Worm (Caenorhabditis elegans) whole organism, L1 larva: ENCODE results near the gene chil-12.
"Not testable (repeated sequence)": the region's sequence is repeated elsewhere in the genome, so short reads cannot be mapped to it uniquely, and the experiment has no call there.

Source experiments
- C04F5.9 ChIP-seq: sonication (generic microtip); optimal IDR thresholded peaks from 2 replicates; lab custom pipeline; 2016; ENCODE audit warnings: missing genetic modification characterization, missing compliant biosample characterization
- ama-1 ChIP-seq: fragments of 150-350 bp; optimal IDR thresholded peaks from 2 replicates; lab custom pipeline; 2014
- blmp-1 ChIP-seq: fragments of 150-350 bp; optimal IDR thresholded peaks from 2 replicates; lab custom pipeline; 2014; ENCODE audit warnings: missing biosample characterization, missing genetic modification characterization
- ceh-88 ChIP-seq: fragments of 200-800 bp; sonication (Bioruptor generic); IDR thresholded peaks from 2 replicates; pipeline ENCODE4 v1.3.6; 2022; ENCODE audit warnings: missing genetic modification characterization, missing compliant biosample characterization
- ceh-90 ChIP-seq: sonication (generic microtip); optimal IDR thresholded peaks from 2 replicates; lab custom pipeline; 2016; ENCODE audit warnings: missing genetic modification characterization, missing compliant biosample characterization
- dsc-1 ChIP-seq: sonication (generic microtip); optimal IDR thresholded peaks from 2 replicates; lab custom pipeline; 2016; ENCODE audit warnings: mild to moderate bottlenecking, missing genetic modification characterization, missing compliant biosample characterization
- ets-5 ChIP-seq: fragments of 200-800 bp; sonication (Bioruptor generic); IDR thresholded peaks from 2 replicates; pipeline ENCODE4 v1.3.6; 2022; ENCODE audit warnings: missing genetic modification characterization, missing compliant biosample characterization
- fkh-4 ChIP-seq: sonication (generic microtip); optimal IDR thresholded peaks from 2 replicates; lab custom pipeline; 2016; ENCODE audit warnings: missing compliant biosample characterization, missing genetic modification characterization, borderline replicate concordance
- fkh-8 ChIP-seq: sonication (generic microtip); optimal IDR thresholded peaks from 2 replicates; lab custom pipeline; 2016; ENCODE audit warnings: mild to moderate bottlenecking, missing genetic modification characterization, missing compliant biosample characterization
- grh-1 ChIP-seq: fragments of 200-800 bp; sonication (Bioruptor generic); IDR thresholded peaks from 2 replicates; pipeline ENCODE4 v1.3.6; 2022; ENCODE audit warnings: missing genetic modification reagents, missing genetic modification characterization, missing compliant biosample characterization
- hlh-17 ChIP-seq: fragments of 200-800 bp; sonication (Bioruptor generic); optimal IDR thresholded peaks from 2 replicates; lab custom pipeline; 2018; ENCODE audit warnings: missing genetic modification characterization, mild to moderate bottlenecking, missing compliant biosample characterization, moderate library complexity, borderline replicate concordance
- lin-35 ChIP-seq, 2 experiments: fragments of 150-350 bp; optimal IDR thresholded peaks; 2 replicates each; lab custom pipeline; 2014; ENCODE audit warnings: missing biosample characterization in 2 of 2, missing genetic modification characterization in 2 of 2, missing genetic modification reagents in 2 of 2
- lin-39 ChIP-seq: fragments of 150-350 bp; optimal IDR thresholded peaks from 2 replicates; lab custom pipeline; 2014; ENCODE audit warnings: missing biosample characterization, missing genetic modification reagents, missing genetic modification characterization
- mdl-1 ChIP-seq, 2 experiments: fragments of 150-350 bp; optimal IDR thresholded peaks; 2 replicates each; lab custom pipeline; 2014 to 2017; ENCODE audit warnings: missing biosample characterization in 2 of 2, missing genetic modification characterization in 2 of 2, inconsistent platforms in 1 of 2
- mef-2 ChIP-seq: fragments of 150-350 bp; optimal IDR thresholded peaks from 2 replicates; lab custom pipeline; 2014; ENCODE audit warnings: missing biosample characterization, missing genetic modification characterization
- nhr-12 ChIP-seq: sonication (generic microtip); optimal IDR thresholded peaks from 2 replicates; lab custom pipeline; 2017; ENCODE audit warnings: missing biosample characterization, missing genetic modification characterization
- nhr-19 ChIP-seq: fragments of 200-800 bp; sonication (Bioruptor generic); conservative IDR thresholded peaks from 2 replicates; pipeline ENCODE4 v1.3.6; 2022; ENCODE audit warnings: missing genetic modification characterization, missing compliant biosample characterization
- nhr-237 ChIP-seq: fragments of 150-350 bp; optimal IDR thresholded peaks from 2 replicates; lab custom pipeline; 2014; ENCODE audit warnings: missing biosample characterization, missing genetic modification characterization
- nhr-76 ChIP-seq: sonication (generic microtip); optimal IDR thresholded peaks from 2 replicates; lab custom pipeline; 2017; ENCODE audit warnings: missing biosample characterization, missing genetic modification characterization
- nhr-84 ChIP-seq: sonication (generic microtip); optimal IDR thresholded peaks from 2 replicates; lab custom pipeline; 2017; ENCODE audit warnings: missing biosample characterization, missing genetic modification characterization
- nhr-85 ChIP-seq: sonication (generic microtip); peaks from one replicate; lab custom pipeline; 2016; ENCODE audit warnings: missing genetic modification characterization, inconsistent platforms, missing compliant biosample characterization
- nhr-90 ChIP-seq: sonication (generic microtip); optimal IDR thresholded peaks from 2 replicates; lab custom pipeline; 2016; ENCODE audit warnings: mild to moderate bottlenecking, missing genetic modification characterization, missing compliant biosample characterization; ENCODE audit not compliant: poor library complexity
- snpc-4 ChIP-seq: fragments of 150-350 bp; optimal IDR thresholded peaks from 2 replicates; lab custom pipeline; 2014; ENCODE audit warnings: missing biosample characterization, missing genetic modification characterization
- sptf-1 ChIP-seq: fragments of 150-350 bp; optimal IDR thresholded peaks from 2 replicates; lab custom pipeline; 2014; ENCODE audit warnings: missing biosample characterization, missing genetic modification characterization
- sup-37 ChIP-seq: fragments of 200-800 bp; sonication (Bioruptor generic); optimal IDR thresholded peaks from 2 replicates; lab custom pipeline; 2018; ENCODE audit warnings: mild to moderate bottlenecking, missing genetic modification characterization, missing compliant biosample characterization
- swsn-7 ChIP-seq: sonication (generic microtip); optimal IDR thresholded peaks from 2 replicates; lab custom pipeline; 2016; ENCODE audit warnings: missing genetic modification characterization, missing compliant biosample characterization
- tbx-2 ChIP-seq: sonication (generic microtip); optimal IDR thresholded peaks from 2 replicates; lab custom pipeline; 2016; ENCODE audit warnings: missing genetic modification characterization, missing compliant biosample characterization
- tlp-1 ChIP-seq: fragments of 150-350 bp; optimal IDR thresholded peaks from 2 replicates; lab custom pipeline; 2014; ENCODE audit warnings: missing biosample characterization, missing genetic modification characterization
- unc-130 ChIP-seq: fragments of 150-350 bp; optimal IDR thresholded peaks from 2 replicates; lab custom pipeline; 2017; ENCODE audit warnings: missing biosample characterization, missing genetic modification characterization, inconsistent platforms
- unc-62 ChIP-seq: fragments of 150-350 bp; optimal IDR thresholded peaks from 2 replicates; lab custom pipeline; 2014; ENCODE audit warnings: missing biosample characterization, missing genetic modification reagents, missing genetic modification characterization
- unc-86 ChIP-seq: sonication (generic microtip); optimal IDR thresholded peaks from 2 replicates; lab custom pipeline; 2016; ENCODE audit warnings: missing genetic modification characterization, missing compliant biosample characterization
- vab-15 ChIP-seq: sonication (generic microtip); optimal IDR thresholded peaks from 2 replicates; lab custom pipeline; 2017; ENCODE audit warnings: missing genotype, mild to moderate bottlenecking, missing genetic modification characterization, missing compliant biosample characterization

chil-12 gene

DNA sequence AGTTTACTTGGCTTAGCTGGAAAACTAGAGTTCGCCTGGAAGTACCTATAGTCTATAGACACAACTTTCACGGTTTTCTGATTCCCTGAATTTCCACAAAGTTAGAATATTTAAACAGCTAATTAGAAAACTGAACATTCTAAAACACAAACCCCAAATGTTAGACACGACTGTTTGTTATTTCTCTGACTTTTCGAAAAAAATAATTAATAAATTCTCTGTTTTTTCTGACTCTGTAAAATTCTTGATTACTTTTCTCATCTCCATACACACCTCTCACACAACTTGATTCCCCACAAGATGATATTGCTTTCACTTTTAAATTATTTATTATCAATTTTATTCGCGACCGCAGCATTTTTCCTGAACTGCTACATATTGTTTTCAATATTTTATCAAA, 12.2 kb downstream of the chil-12 start, which contains the start of gene srbc-75:
TSS of gene srbc-75 (plus strand) at position 301 of the 400 bp plus-strand sequence.
- no peak for TF ChIP-seq grh-1
- TF ChIP-seq ceh-90 (tag; lab: Kevin White, UChicago), result no peak
- TF ChIP-seq blmp-1, result peak; percentile 3

DNA sequence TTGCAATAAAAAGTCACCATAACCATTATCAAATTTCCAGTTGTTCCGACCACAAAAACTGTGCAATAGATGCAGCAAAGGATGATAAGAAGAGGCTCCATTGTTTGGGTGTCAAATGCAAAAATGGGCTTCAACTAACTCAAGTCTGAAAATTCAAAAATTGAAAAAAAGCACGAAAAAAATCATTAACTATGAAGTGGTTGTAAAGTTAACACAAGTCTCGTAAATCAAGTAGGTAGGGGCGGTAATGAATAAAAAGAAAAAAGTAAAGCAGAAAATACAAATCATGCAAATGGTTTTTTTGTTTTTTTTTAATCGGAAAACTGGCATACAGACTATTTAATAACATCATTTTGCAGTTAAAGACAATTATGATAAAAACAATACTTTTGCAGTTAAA, 15.3 kb downstream of the chil-12 start, which contains the start of gene srsx-39:
TSS of gene srsx-39 (minus strand) at position 101 of the 400 bp plus-strand sequence.
- not testable (repeated sequence) for TF ChIP-seq ets-5 (GFP tag; lab: Robert Waterston, UW); unc-62 (GFP tag; lab: Kevin White, UChicago); ama-1 (lab: Kevin White, UChicago)

DNA sequence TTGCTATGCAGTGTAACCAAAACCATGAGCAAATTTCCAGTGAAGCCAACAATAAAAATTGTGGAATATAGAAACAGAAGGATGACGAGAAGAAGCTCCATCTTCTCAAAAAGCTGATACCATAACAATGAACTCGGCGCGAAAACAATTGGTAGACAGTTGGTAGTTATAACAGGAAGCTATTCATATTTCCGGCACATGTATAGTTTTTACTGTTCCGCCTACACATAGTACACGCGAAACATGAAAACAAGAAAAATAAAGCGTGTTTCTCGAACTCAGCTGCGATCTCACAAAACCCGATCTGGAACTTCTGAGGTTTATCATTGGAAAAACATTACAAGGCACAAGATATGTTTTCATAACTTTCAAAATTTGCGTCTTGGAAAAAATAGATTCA, 17.7 kb downstream of the chil-12 start, which contains the start of gene srsx-37:
TSS of gene srsx-37 (minus strand) at position 101 of the 400 bp plus-strand sequence.
- TF ChIP-seq unc-86 (tag; lab: Kevin White, UChicago) (no peak), hlh-17 (GFP tag; lab: Kevin White, UChicago) (no peak), ets-5 (GFP tag; lab: Robert Waterston, UW) (no peak), ama-1 (lab: Kevin White, UChicago) (no peak), unc-130 (no peak), tbx-2 (tag; lab: Kevin White, UChicago) (no peak), swsn-7 (no peak), C04F5.9 (no peak), vab-15 (tag; lab: Kevin White, UChicago) (no peak), nhr-76 (tag; lab: Kevin White, UChicago) (no peak), tlp-1 (tag; lab: Kevin White, UChicago) (no peak), nhr-12 (no peak), nhr-85 (tag; lab: Kevin White, UChicago) (no peak), sup-37 (GFP tag; lab: Kevin White, UChicago) (no peak), ceh-88 (GFP tag; lab: Robert Waterston, UW) (no peak), nhr-237 (tag; lab: Kevin White, UChicago) (no peak), nhr-84 (tag; lab: Kevin White, UChicago) (no peak), fkh-8 (no peak), lin-39 (tag; lab: Kevin White, UChicago) (no peak), mdl-1 (tag; optimal IDR thresholded peaks at IDR 0.05; lab: Kevin White, UChicago) (no peak)

DNA sequence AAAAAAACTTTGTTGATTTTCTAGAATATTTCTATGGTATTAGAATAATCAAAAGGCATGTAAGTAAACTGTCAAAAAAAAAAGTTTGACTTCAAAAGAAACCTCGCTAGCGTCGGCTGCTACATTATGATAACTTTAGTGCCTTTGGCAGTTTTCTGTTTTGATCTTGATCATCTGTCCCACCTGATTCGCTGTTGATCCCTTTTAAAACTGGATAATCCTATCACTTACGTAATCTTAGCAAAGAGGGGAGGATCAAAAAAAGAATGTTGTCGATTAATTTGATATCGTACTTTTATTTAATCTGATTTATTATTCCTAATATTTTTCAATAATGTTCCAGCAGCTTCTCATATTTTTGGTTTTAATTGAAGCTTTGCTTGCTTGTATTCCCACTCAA, 18.5 kb downstream of the chil-12 start, which contains the start of gene M01B2.8:
TSS of gene M01B2.8 (plus strand) at position 301 of the 400 bp plus-strand sequence.
- no peak for TF ChIP-seq sptf-1 (tag; lab: Kevin White, UChicago)
- TF ChIP-seq dsc-1 (tag; lab: Kevin White, UChicago), result peak; percentile 0
- TF ChIP-seq, all 84 proteins: peak for 1

DNA sequence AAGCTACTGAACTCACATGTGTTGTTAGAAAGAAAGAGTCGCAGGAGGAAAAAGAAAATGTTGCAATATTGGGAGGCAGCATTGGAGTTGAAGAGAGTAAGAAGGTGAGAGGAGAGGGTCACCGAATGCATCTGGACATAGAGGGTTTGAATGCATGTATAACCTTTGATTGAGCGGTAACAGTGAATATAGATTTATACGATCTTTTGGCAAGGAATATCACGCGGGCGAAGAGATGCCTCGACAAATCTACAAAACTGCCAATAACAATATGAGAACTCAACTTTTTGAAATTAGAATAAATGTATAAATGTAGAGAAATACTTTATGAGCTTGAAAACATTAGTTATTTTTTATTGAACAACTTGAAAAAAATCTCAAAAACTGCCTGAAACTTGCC, 21.0 kb downstream of the chil-12 start, which contains the start of gene M01B2.10:
TSS of gene M01B2.10 (minus strand) at position 101 of the 400 bp plus-strand sequence.
- TF ChIP-seq nhr-85 (tag; lab: Kevin White, UChicago); ets-5 (GFP tag; lab: Robert Waterston, UW); tlp-1 (tag; lab: Kevin White, UChicago): not testable (repeated sequence)

DNA sequence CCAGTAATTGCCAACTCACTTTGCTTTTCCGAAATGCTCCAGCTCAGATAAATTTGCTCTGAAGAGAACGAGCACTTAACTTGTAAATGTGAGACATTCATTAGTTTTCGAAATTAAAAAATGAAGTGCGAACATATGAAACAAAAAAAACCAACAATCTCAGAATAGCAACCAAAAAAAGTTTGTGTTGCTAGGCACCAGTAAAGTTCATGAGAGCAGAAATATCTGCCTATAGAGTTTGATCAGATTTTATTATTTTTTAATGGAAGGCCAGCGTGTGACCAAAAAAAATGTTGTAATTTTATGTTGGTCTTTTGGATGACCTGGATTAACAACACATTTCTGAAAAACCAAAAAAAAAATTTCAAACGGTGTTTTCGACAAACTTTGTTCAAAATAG, 22.8 kb downstream of the chil-12 start, which contains the start of gene M01B2.12:
TSS of gene M01B2.12 (minus strand) at position 101 of the 400 bp plus-strand sequence.
- TF ChIP-seq nhr-90 (tag; lab: Kevin White, UChicago) (no peak), unc-130 (no peak), nhr-85 (tag; lab: Kevin White, UChicago) (no peak), nhr-19 (GFP tag; lab: Robert Waterston, UW) (no peak), mef-2 (tag; lab: Kevin White, UChicago) (no peak), snpc-4 (tag; lab: Kevin White, UChicago) (no peak), lin-35 (GFP tag; optimal IDR thresholded peaks at IDR 0.05; lab: Kevin White, UChicago) (no peak), fkh-4 (tag; lab: Kevin White, UChicago) (no peak), dsc-1 (tag; lab: Kevin White, UChicago) (no peak)
